Worm (Caenorhabditis elegans) whole organism, dauer: ENCODE measurements around the gene rbg-3.
"Not testable (repeated sequence)": the region's sequence is repeated elsewhere in the genome, so short reads cannot be mapped to it uniquely, and the experiment has no call there.

ENCODE experiments used
- unc-62 ChIP-seq: sonication (generic microtip); optimal IDR thresholded peaks from 2 replicates; lab custom pipeline; 2017; ENCODE audit warnings: missing biosample characterization, missing genetic modification reagents, missing genetic modification characterization

rbg-3 gene

DNA sequence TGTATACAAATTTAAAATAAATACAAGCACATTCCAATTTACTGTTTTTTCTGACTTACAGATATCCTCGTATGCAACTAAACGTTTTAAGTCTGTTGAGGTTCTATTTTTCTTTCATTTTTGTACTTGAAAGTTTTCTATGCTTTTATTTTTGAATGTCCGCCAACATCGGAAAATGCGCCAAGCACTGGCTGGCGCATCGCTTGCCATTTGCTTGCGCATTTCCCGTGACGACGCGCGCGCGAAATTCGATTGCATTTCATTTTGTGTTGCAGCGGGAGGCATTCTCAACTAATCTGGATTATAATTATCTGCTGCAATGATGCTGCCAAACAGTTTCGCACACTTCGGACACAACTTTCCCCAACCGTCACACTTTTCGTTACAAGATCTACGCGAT is 2.8 kb downstream of the rbg-3 start, which contains the start of gene fbxl-2:
Gene fbxl-2, plus strand, starts transcription at position 278 of the 400 bp plus-strand sequence.
- no peak for TF ChIP-seq unc-62 (GFP tag; lab: Kevin White, UChicago)

ce11 chrIII:4762846-4763245 is 8.6 kb downstream of the rbg-3 start:
- no peak for TF ChIP-seq unc-62 (GFP tag; lab: Kevin White, UChicago)

DNA sequence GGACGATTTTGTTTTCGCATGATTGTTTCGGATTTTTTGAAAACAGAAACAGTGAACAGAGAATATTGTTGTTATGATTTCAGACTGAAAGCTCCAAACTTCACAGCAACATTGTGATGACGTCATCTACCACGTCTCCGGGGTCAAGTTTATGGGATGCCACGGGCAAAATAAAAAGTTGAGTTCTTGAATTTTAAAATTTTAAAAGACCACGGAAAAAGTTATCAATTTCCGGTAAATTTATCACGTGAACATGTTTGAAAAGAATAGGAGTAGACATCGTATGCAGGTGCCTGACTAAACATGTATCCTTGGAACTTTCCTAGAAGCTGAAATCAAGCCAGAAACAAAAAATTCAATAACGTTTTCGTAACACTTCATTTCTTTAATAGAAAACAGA is 9.3 kb downstream of the rbg-3 start, which contains the start of gene B0393.4:
Gene B0393.4, minus strand, starts transcription at position 101 of the 400 bp plus-strand sequence.
- no peak for TF ChIP-seq unc-62 (GFP tag; lab: Kevin White, UChicago)

- no peak for TF ChIP-seq unc-62 (GFP tag; lab: Kevin White, UChicago)
Measured at ce11 chrIII:4765474-4765873, 11.2 kb downstream of the rbg-3 start, which contains the start of gene B0393.5. Gene B0393.5 (plus strand): TSS chrIII:4765774.

ce11 chrIII:4766842-4767241 is 12.6 kb downstream of the rbg-3 start:
- TF ChIP-seq unc-62 (GFP tag; lab: Kevin White, UChicago): no peak

- TF ChIP-seq unc-62 (GFP tag; lab: Kevin White, UChicago): no peak
Measured at ce11 chrIII:4767869-4768645, 13.8 kb downstream of the rbg-3 start.

DNA sequence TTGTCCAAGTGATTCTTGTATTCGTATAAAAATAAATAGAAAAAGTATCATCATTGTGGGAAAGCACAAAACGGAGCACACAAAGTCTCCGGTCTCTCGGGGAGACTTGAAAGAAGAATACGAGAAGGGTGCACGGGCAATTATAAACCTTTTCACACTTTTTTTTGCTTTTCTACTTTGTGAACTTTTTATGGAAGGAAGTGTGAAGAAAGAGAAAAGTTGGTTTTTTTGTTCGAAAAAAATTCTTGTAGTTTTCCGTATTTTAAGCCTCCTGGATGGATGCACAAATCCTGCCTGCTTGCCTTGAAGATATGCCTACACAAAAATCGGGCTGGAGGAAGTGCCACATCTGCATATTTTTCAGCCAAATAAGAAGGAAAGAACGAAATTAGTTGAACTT is 23.8 kb downstream of the rbg-3 start, which contains the start of gene B0393.7:
Gene B0393.7, minus strand, starts transcription at position 101 of the 400 bp plus-strand sequence.
- TF ChIP-seq unc-62 (GFP tag; lab: Kevin White, UChicago): no peak

- no peak for TF ChIP-seq unc-62 (GFP tag; lab: Kevin White, UChicago)
Measured at ce11 chrIII:4779855-4780254, 25.6 kb downstream of the rbg-3 start, which contains the start of gene B0393.9. Gene B0393.9 (minus strand): TSS chrIII:4780157.

DNA sequence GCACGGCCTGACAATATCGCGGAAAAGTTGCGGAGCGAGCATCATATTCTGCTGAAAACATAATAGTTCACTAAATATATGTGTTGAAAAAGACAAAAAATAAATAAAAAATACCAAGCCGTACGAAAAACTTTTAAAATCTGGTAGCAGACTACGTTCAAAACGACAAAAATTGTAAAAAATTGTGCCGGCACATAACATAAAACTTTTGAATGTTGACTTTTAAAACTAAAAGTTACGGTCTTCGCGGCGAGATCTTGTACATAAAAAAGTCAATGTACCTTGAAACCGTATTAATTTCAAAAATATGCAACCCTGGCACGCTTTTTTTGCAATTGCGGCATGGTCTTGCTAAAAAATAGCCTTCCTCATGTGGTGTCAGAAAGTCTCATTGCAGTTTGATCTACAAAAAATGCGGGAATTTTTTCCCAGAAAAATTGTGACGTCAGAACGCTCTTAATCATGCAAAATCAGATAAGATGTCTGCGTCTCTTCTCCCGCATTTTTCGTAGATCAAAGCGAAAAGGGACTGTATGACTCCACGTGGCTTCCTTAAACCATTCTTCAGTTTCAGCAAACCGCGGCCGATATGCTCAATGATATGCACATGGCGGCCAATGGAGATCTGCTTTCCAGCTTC is 27.8 kb downstream of the rbg-3 start, which contains the start of the genes gex-5 and C38D4.10:
Gene gex-5, minus strand, starts transcription at position 51 of the 640 bp plus-strand sequence.
Gene C38D4.10, plus strand, starts transcription at position 590 of the 640 bp plus-strand sequence.
- not testable (repeated sequence) for TF ChIP-seq unc-62 (GFP tag; lab: Kevin White, UChicago)

- TF ChIP-seq unc-62 (GFP tag; lab: Kevin White, UChicago): not testable (repeated sequence)
Measured at ce11 chrIII:4785131-4785530, 30.9 kb downstream of the rbg-3 start, which contains the start of gene enu-3.2. Gene enu-3.2 (minus strand): TSS chrIII:4785235.

DNA sequence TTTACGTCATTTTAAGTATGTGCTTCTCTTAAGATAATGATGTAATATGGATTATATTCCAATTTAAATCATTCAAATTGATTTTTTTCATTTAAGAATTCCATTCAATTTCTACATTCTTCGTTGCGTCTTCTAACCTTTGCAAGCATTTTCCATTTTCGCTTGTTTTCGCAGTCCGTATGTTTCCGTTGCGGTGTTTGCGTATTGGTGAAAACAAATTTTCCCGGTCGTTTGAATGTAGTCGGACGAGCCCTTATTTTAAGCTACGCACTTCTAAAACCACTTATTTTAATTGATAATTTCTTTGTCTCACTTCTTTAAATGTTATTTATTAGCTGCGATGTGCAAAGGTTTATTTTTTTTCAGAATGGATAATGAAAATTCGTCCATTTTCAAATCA is 31.5 kb downstream of the rbg-3 start, which contains the start of gene mel-28:
Gene mel-28, plus strand, starts transcription at position 367 of the 400 bp plus-strand sequence.
- TF ChIP-seq unc-62 (GFP tag; lab: Kevin White, UChicago): no peak

ce11 chrIII:4792560-4793136 is 38.4 kb downstream of the rbg-3 start, which contains the start of gene mip-1:
Gene mip-1 (plus strand): TSS chrIII:4793086.
- TF ChIP-seq unc-62 (GFP tag; lab: Kevin White, UChicago): no peak

- TF ChIP-seq unc-62 (GFP tag; lab: Kevin White, UChicago): no peak
Measured at ce11 chrIII:4796039-4796438, 41.8 kb downstream of the rbg-3 start.

DNA sequence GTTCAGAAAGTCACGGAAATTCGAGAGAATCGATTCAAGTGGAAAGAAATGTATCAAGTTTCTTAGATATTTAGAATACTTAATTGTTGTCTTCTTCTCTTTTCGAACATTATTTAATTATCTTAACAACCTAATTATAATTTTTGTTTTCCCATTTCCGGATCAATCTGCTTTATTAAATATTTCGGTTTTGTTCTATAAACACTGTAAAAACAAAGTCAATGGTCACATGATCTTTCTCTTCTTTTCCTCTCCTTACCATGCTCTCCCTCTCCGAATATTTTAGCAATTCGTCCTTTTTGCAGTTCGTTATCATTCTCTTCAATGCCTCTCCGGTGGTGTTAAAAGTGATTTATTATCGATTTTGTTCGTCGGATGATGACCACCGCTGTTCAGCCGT is 42.3 kb downstream of the rbg-3 start, which contains the start of gene tag-325:
Gene tag-325, plus strand, starts transcription at position 301 of the 400 bp plus-strand sequence.
- no peak for TF ChIP-seq unc-62 (GFP tag; lab: Kevin White, UChicago)

DNA sequence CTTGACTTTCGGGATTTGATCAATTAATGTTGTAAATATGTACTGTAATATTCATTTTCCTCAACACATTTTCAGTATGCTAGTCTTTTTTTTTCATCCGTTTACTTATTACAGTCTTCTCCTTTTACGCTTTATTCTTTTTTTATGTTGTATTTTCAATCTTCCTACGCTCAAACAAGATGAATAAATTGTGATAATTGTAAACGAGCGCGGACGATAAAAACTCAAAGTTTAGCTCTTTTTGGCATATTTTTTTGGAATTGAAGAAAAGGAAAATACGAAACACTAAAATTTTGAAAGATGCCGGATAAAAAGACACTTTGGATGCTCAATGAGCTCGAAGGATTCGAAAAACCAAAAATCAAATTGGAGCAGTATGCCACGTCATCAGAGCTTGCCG is 48.5 kb downstream of the rbg-3 start, which contains the start of gene metl-5:
Gene metl-5, plus strand, starts transcription at position 301 of the 400 bp plus-strand sequence.
- no peak for TF ChIP-seq unc-62 (GFP tag; lab: Kevin White, UChicago)
